Worm (Caenorhabditis elegans): ENCODE measurements around the gene F47B7.4.

Gene F47B7.4

ce11 chrX:3725437-3725836 is 41.0 kb downstream of the F47B7.4 start:
- TF ChIP-seq pha-4 (tag; optimal IDR thresholded peaks at IDR 0.05) (no peak), hlh-30 (tag; optimal IDR thresholded peaks at IDR 0.05; ENCODE audit: insufficient read depth) (no peak), tbx-7 (tag; optimal IDR thresholded peaks at IDR 0.05) (no peak), tbx-2 (tag; optimal IDR thresholded peaks at IDR 0.05) (no peak)

- TF ChIP-seq pros-1 (tag; optimal IDR thresholded peaks at IDR 0.05) (no peak), ets-4 (tag; optimal IDR thresholded peaks at IDR 0.05) (no peak), T23F11.4 (GFP tag; optimal IDR thresholded peaks at IDR 0.05) (no peak), K09A11.1 (tag; optimal IDR thresholded peaks at IDR 0.05; ENCODE audit: insufficient read depth) (no peak), fkh-10 (GFP tag; optimal IDR thresholded peaks at IDR 0.05) (no peak), ceh-31 (tag; optimal IDR thresholded peaks at IDR 0.05) (no peak)
Measured at ce11 chrX:3715835-3716234, 50.6 kb downstream of the F47B7.4 start.
